Fruit fly (Drosophila melanogaster) ovary, adult (tissue): Measurements from ENCODE around the gene defl.
A peak's percentile ranks its signal among the peaks of the same experiment; 100 is the strongest.

Experiments used
- CG17801 ChIP-seq: fragments of 200-800 bp; optimal IDR thresholded peaks from 2 replicates; lab custom pipeline; 2019; ENCODE audit warnings: missing biosample characterization, mild to moderate bottlenecking, missing genetic modification characterization, moderate library complexity; ENCODE audit not compliant: partially characterized antibody

Gene defl

DNA sequence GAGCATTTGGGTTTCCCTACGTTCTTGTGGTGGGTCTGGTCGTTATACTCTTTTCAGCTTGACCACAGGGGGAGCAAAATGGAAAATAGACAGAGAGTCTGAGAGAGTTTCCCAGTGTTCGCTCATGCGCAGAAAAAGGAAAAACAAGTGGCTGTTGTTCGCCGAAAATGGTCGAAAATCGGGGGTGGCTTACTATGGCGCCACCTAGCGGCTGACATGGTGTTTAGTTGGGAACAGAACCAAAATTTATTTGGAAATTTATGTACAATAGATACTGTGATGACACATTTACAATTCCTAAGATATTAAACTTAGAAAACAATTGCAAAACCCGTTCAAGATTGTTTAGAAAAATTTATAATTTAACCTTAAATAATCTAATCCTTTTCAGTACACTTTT lies 28.4 kb downstream of the defl start:
- TF ChIP-seq CG17801 (GFP tag; lab: Kevin White, UChicago) = no peak

DNA sequence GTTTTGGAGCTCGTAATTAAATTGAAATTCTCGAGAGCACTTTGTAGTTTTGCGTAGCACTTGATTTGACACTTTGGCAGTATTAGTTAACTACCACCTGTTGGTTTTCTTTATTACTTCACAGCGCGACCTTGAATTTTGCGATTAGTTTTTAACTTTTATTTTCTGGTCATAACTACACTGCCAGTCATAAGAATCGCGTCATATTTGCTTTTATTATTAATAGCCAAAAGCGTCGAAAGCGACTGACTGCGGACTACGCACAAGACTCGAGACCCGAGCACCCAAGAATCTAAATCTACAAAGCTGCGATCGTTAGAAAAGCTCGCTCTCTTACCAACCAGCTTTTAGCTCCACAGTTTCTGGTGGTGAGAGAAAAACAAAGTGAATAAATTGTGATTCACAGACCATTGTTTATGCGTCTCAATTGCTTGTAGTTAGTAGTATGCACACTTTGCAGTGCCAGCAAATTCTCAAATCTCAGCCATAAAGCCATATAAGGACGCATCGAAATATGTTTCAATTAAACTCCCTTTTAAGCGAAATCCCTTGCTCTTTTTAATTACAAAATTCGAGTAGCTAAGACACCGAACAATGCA lies 37.0 kb downstream of the defl start, which contains the start of gene CG42268:
Gene CG42268, minus strand, starts transcription at position 245 of the 599 bp plus-strand sequence.
- TF ChIP-seq CG17801 (GFP tag; lab: Kevin White, UChicago) = peak; percentile 8

DNA sequence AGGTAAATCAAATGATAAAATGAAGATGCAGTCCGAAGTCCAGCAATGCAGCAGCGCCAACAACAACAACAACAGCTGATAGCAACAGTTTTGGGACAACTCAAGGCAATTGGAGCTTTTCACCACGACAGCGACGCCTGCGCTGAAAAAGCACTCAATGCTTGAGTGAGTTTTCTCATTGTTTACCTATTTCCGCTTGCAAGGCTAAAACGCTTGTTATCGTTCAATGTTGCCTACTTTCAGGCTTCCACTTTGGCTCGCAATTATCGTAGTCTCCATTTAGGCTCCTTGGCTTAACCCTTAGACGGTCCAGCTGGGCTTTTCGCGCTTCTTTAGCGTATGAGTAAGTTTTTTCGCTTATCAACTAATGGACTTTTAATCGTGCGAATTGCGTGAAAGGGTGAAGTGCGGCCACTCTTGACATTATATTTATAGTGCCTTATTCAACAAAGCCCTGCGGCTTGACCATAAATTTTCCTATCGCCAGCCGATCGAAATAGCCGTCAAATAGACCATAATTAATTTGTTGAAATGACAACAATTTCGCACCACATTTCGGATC lies 38.9 kb downstream of the defl start:
- TF ChIP-seq CG17801 (GFP tag; lab: Kevin White, UChicago) = no peak

DNA sequence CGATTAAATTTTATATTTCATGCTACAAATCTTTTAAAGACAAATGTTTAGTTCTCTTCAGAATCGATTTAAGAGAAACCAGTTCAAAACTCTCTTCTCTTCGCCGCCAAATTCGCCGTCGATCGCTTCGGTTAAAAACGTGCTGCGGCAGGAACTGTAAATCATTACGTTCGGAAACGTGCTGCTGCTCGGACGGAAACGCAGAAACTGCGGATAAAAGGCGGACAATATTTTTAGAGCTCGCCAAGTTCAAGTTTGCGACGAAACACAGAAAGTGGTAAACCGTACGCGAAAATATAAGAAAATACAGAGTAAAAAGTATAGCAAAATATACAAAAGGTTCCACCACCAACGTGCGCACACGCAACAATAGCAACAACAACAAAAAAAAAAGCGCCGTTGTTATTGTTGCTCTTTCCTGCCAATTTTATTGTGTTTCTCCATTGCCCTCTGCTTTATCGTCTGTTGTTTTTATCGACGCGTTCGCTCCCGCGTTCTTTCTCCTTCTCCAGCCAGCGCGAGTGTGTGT lies 40.2 kb downstream of the defl start, which contains the start of gene Ae2:
Gene Ae2, plus strand, starts transcription at position 156 of the 529 bp plus-strand sequence.
- peak; percentile 64 for TF ChIP-seq CG17801 (GFP tag; lab: Kevin White, UChicago)

DNA sequence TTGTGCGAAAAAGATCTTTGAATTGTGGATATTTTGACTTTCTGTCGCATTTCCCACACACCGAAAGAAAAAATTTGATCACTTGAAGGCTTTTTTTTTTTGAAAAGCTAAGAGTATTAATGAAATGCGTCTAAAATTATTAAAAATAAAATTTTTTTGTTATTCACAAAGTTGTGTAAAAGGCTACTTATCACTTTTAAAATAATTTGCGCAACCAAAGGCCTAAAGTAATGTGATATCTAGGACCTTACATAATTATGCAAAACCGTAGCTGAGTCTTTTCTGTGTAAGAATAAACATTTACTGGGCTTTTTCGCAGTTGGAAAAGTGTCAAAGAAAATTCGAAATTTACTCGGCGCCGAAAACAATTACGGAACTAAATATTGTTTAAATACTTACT lies 41.1 kb downstream of the defl start:
- no peak for TF ChIP-seq CG17801 (GFP tag; lab: Kevin White, UChicago)

DNA sequence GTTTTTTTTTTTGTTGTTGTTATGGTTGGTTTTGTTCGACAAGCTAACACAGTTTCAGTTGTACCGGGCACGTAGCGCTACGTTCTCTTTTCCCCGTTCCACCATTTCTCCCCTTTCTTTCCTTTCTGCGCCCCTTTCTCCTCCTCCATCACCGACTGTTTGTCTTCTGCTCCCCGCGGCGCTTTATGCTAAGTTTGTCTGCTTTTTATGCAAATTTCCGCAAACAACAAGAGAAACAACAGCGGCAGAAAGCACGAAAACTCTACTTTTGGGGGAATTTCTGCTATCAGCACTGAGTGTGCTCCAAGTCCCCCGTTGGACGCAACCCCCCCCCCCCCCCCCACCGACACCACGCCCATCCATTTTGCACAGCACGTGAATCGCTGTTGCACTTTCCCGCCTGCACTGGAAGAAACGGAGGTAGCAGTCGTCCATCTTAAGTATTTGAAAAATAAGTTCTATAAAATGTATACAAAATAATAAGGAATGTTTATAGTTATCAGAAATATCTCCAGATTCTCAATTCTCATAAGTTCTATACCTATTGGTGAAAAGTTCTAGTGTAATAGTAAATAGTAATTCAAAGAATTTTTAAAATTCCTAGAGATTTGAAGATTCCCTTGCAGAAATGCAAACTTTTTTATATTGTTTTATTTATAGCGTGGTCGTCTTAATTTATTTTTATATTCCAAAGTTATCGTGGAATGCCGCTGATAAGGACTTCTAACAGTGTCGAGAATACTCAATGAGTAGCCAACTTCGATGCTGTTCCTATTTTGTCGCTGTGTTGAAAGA lies 41.9 kb downstream of the defl start:
- no peak for TF ChIP-seq CG17801 (GFP tag; lab: Kevin White, UChicago)

DNA sequence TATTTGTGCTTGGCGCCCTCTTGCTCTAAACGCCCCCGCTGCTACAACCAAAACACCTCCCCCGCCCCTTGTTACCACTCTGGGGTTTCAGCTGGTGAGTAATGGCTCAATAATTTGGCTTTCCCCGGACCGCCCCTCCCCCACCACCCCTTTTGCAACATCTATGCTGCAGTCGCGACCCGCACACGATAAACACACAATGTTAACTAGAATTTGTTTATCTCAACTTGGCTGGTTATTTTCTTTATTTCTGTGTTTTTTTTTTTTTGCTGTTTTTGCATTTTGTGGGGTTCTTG lies 42.4 kb downstream of the defl start:
- no peak for TF ChIP-seq CG17801 (GFP tag; lab: Kevin White, UChicago)

DNA sequence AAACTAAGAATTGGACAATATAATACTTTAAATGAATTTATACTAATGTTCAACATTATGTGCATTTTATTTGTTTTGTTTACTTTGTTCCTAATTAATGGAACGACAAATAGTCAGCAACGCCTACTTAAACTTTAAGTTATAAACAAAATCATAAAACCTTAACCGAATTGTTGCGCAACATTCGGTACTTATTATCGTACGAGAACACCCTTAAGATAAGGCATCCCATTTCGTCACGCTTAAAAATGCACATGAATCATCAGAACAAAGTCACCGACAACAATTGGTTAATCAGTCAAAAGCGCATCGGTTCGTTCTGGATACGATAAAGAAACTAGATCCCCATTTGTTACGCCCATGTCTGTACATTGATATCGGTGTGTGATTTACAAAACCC lies 43.1 kb downstream of the defl start:
- no peak for TF ChIP-seq CG17801 (GFP tag; lab: Kevin White, UChicago)

DNA sequence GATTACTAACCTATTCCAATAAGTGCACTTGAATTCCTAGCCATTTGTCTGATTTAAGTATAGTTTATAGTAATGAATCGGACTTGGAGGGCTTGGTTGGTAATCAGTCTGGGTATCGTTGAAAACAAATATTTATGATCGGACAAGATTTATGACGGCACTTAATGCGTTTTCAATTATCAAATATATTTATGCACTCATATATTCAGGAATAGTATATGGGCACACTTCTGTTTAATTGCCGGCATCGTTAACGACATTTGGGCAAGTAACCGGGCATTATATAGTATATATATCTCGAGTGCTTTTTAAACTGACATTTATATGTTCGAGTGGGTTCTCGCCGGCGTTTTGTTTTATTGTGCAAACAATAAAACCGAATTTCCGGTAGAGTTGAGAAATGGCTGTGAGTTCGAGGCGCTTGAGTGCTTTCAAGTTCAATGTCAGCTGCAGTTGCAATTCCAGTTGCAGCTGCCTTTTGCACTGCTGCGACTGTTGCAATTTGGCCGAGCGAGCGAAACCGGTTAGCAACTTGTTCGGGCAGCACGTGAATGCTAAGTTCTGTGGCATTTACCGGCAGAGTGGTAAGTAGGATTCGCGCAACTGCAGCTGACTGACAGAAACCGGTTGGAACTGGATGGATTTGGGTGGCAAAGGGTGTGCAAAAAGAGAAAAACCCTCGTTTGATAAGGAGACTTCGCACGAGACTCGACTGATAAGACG lies 44.6 kb downstream of the defl start:
- TF ChIP-seq CG17801 (GFP tag; lab: Kevin White, UChicago) = no peak

DNA sequence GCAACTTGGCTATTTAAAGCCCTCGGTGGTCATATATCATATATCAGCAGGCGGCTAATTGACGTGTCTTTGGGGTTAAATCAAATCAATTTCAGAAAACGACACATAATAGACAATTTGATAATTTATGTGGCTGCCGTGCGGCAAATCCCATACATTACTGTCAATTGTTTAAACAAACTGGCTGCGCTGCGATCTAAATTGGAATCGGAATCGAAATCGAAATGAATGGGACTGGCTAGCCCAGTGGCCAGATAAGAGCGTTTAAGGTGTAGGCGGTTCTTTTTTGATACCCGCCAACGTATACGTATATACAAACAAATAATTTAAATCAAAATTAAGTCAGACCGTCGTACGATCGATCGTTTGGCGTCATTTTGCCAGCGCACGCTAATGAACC lies 45.2 kb downstream of the defl start:
- no peak for TF ChIP-seq CG17801 (GFP tag; lab: Kevin White, UChicago)

DNA sequence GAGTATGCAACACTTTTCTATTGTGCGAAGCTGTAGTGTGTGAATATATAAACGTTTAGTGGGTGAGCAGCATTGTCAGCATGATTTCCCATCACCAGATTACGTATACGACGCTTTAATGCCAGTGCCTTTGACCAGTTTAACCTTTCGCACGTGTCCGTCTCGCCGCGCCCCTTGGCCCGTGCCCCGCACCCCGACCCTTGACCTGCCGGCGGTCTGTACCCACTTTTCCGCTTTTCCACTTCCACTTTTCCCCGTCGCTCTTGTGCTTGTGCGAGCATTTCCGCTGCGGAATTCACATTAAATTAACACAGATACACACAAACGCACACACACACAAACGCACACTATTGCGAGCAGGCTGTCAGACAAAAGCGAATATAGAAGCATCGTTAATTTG lies 52.5 kb downstream of the defl start:
- no peak for TF ChIP-seq CG17801 (GFP tag; lab: Kevin White, UChicago)
